Fruit fly (Drosophila melanogaster): ENCODE measurements around the gene cm.

dm6 chrX:6994473-6995179, 16.3 kb downstream of the cm start:
- TF ChIP-seq h (optimal IDR thresholded peaks at IDR 0.05), result no peak
- TF ChIP-seq ttk (optimal IDR thresholded peaks at IDR 0.05), result no peak

All from Kc167 (cell line).